Fruit fly (Drosophila melanogaster): ENCODE results near the gene CG15739.

Gene CG15739

dm6 chrX:11857522-11858438 lies 15.3 kb upstream of the CG15739 start (continued):
- TF ChIP-seq Bdp1 (GFP tag; optimal IDR thresholded peaks at IDR 0.05) (peak; percentile 32), Fer1 (GFP tag; optimal IDR thresholded peaks at IDR 0.05) (peak; percentile 57), oc (tag; optimal IDR thresholded peaks at IDR 0.05) (peak; percentile 66), shn (GFP tag; optimal IDR thresholded peaks at IDR 0.05) (peak; percentile 6), Dad (GFP tag; optimal IDR thresholded peaks at IDR 0.05) (peak; percentile 66), btn (GFP tag; optimal IDR thresholded peaks at IDR 0.05) (no peak), CG6683 (GFP tag; optimal IDR thresholded peaks at IDR 0.05) (no peak), inv (GFP tag; IDR thresholded peaks at IDR 0.05; ENCODE audit: partially characterized antibody) (no peak), CG9727 (GFP tag; optimal IDR thresholded peaks at IDR 0.05) (peak; percentile 74), CG42726 (GFP tag; IDR thresholded peaks at IDR 0.05; ENCODE audit: partially characterized antibody) (no peak), slbo (GFP tag; IDR thresholded peaks at IDR 0.05) (peak; percentile 63), CG7987 (GFP tag; optimal IDR thresholded peaks at IDR 0.05) (no peak), CG8478 (optimal IDR thresholded peaks at IDR 0.05) (no peak), Usf (GFP tag; optimal IDR thresholded peaks at IDR 0.05) (peak; percentile 69), CG30020 (tag; optimal IDR thresholded peaks at IDR 0.05) (peak; percentile 49), da (GFP tag; optimal IDR thresholded peaks at IDR 0.05) (no peak), bcd (GFP tag; optimal IDR thresholded peaks at IDR 0.05) (peak; percentile 64), pho (GFP tag; optimal IDR thresholded peaks at IDR 0.05) (no peak), CG1529 (GFP tag; optimal IDR thresholded peaks at IDR 0.05) (peak; percentile 65), CG30431 (GFP tag; optimal IDR thresholded peaks at IDR 0.05) (peak; percentile 51), CG2199 (GFP tag; IDR thresholded peaks at IDR 0.05) (peak; percentile 62; the same call in 2 of the 3 replicates), dimm (GFP tag; IDR thresholded peaks at IDR 0.05) (peak; percentile 76), Max (GFP tag; optimal IDR thresholded peaks at IDR 0.05) (peak; percentile 41), HLHmδ (GFP tag; optimal IDR thresholded peaks at IDR 0.05) (no peak), CG12236 (GFP tag; optimal IDR thresholded peaks at IDR 0.05) (peak; percentile 22), Gug (GFP tag; IDR thresholded peaks at IDR 0.05) (peak; percentile 70; the same call in 3 of the 4 replicates), CG17912 (GFP tag; optimal IDR thresholded peaks at IDR 0.05) (peak; percentile 70), gsb-n (tag; optimal IDR thresholded peaks at IDR 0.05) (peak; percentile 48)

DNA sequence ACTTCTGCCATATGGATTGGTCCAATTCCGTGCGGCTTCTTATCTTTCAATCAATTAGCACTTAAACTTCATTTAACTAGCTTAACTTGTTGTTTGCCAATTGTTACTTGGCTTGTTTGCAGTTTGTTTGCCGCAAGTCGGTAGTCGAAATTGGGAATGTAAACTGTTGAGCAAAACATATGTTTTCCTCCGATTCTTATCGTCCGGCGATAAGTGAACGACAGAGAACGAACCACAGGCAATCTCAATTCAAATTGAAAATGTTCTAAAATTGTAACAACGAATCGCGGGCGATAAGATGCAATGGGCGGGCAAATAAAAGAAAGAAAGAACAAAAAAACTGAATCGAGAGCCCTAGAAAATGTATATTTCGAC lies 14.7 kb upstream of the CG15739 start:
- no peak for TF ChIP-seq CG15011 (GFP tag; optimal IDR thresholded peaks at IDR 0.05)
- TF ChIP-seq HmgD (GFP tag; optimal IDR thresholded peaks at IDR 0.05) = no peak
- TF ChIP-seq Hr51 (GFP tag; optimal IDR thresholded peaks at IDR 0.05) = no peak
- TF ChIP-seq CG2199 (GFP tag; IDR thresholded peaks at IDR 0.05) = 0 out of 3 replicates have a peak, but pooled peaks have one; percentile 21
- TF ChIP-seq CG17385 (GFP tag; optimal IDR thresholded peaks at IDR 0.05) = no peak
- no peak for TF ChIP-seq sob (GFP tag; IDR thresholded peaks at IDR 0.05)
- no peak for TF ChIP-seq Jarid2 (GFP tag; optimal IDR thresholded peaks at IDR 0.05)
- TF ChIP-seq onecut (GFP tag; IDR thresholded peaks at IDR 0.05) = no peak
- no peak for TF ChIP-seq ranshi (GFP tag; IDR thresholded peaks at IDR 0.05)
- TF ChIP-seq caup (GFP tag; optimal IDR thresholded peaks at IDR 0.05; ENCODE audit: severe bottlenecking) = peak; percentile 59
- no peak for TF ChIP-seq Bgb (GFP tag; IDR thresholded peaks at IDR 0.05; ENCODE audit: partially characterized antibody)
- TF ChIP-seq grn (GFP tag; optimal IDR thresholded peaks at IDR 0.05) = peak; percentile 62
- no peak for TF ChIP-seq hb (GFP tag; IDR thresholded peaks at IDR 0.05; ENCODE audit: partially characterized antibody)
- TF ChIP-seq CG2712 (tag; optimal IDR thresholded peaks at IDR 0.05) = no peak
- TF ChIP-seq exex (tag; optimal IDR thresholded peaks at IDR 0.05) = peak; percentile 51
- TF ChIP-seq CG14965 (GFP tag; optimal IDR thresholded peaks at IDR 0.05; ENCODE audit: borderline replicate concordance) = no peak
- TF ChIP-seq ato (GFP tag; IDR thresholded peaks at IDR 0.05; ENCODE audit: partially characterized antibody) = no peak
- TF ChIP-seq mirr (GFP tag; optimal IDR thresholded peaks at IDR 0.05) = peak; percentile 68
- TF ChIP-seq rib (GFP tag; IDR thresholded peaks at IDR 0.05) = no peak
- no peak for TF ChIP-seq sr (GFP tag; IDR thresholded peaks at IDR 0.05)
- TF ChIP-seq fd3F (GFP tag; optimal IDR thresholded peaks at IDR 0.05) = no peak
- no peak for TF ChIP-seq CG10267 (tag; optimal IDR thresholded peaks at IDR 0.05)

Data from whole organism, embryonic.